Worm (Caenorhabditis elegans) whole organism, early embryonic: ENCODE data around the gene num-1.

Experiments used
- B0310.2 ChIP-seq: sonication (generic microtip); optimal IDR thresholded peaks from 2 replicates; lab custom pipeline; 2016; ENCODE audit warnings: mild to moderate bottlenecking, missing genetic modification characterization, missing compliant biosample characterization
- F13C5.2 ChIP-seq: sonication (generic microtip); optimal IDR thresholded peaks from 2 replicates; lab custom pipeline; 2017; ENCODE audit warnings: mild to moderate bottlenecking, missing genetic modification characterization, inconsistent platforms, missing compliant biosample characterization
- aly-1 ChIP-seq: sonication (generic microtip); optimal IDR thresholded peaks from 2 replicates; lab custom pipeline; 2016; ENCODE audit warnings: missing genetic modification characterization, missing compliant biosample characterization
- ama-1 ChIP-seq: fragments of 150-350 bp; optimal IDR thresholded peaks from 2 replicates; lab custom pipeline; 2014
- ceh-13 ChIP-seq: fragments of 200-800 bp; sonication (Bioruptor generic); optimal IDR thresholded peaks from 2 replicates; lab custom pipeline; 2018; ENCODE audit warnings: mild to moderate bottlenecking, missing genetic modification characterization, missing compliant biosample characterization
- ceh-36 ChIP-seq: sonication (generic microtip); optimal IDR thresholded peaks from 2 replicates; lab custom pipeline; 2016; ENCODE audit warnings: missing genetic modification characterization, inconsistent platforms, missing compliant biosample characterization
- ets-7 ChIP-seq: sonication (generic microtip); optimal IDR thresholded peaks from 2 replicates; lab custom pipeline; 2016; ENCODE audit warnings: missing genotype, missing genetic modification characterization, missing compliant biosample characterization
- flt-1 ChIP-seq: fragments of 200-800 bp; sonication (Bioruptor generic); IDR thresholded peaks from 2 replicates; pipeline ENCODE4 v1.3.6; 2022; ENCODE audit warnings: missing genetic modification characterization, missing compliant biosample characterization
- hmbx-1 ChIP-seq: sonication (generic microtip); optimal IDR thresholded peaks from 2 replicates; lab custom pipeline; 2016; ENCODE audit warnings: mild to moderate bottlenecking, missing genetic modification characterization, missing compliant biosample characterization
- hmg-4 ChIP-seq: fragments of 200-800 bp; sonication (Bioruptor generic); optimal IDR thresholded peaks from 2 replicates; lab custom pipeline; 2018; ENCODE audit warnings: mild to moderate bottlenecking, missing genetic modification characterization, missing compliant biosample characterization
- hnd-1 ChIP-seq: sonication (generic microtip); optimal IDR thresholded peaks from 2 replicates; lab custom pipeline; 2016; ENCODE audit warnings: missing genetic modification characterization, missing compliant biosample characterization
- pes-1 ChIP-seq: fragments of 200-800 bp; sonication (Bioruptor generic); IDR thresholded peaks from 2 replicates; pipeline ENCODE4 v1.3.6; 2022; ENCODE audit warnings: missing genetic modification reagents, missing genetic modification characterization, missing compliant biosample characterization
- scrt-1 ChIP-seq: fragments of 200-800 bp; sonication (Bioruptor generic); IDR thresholded peaks from 2 replicates; pipeline ENCODE4 v1.3.6; 2022; ENCODE audit warnings: missing genetic modification characterization, missing compliant biosample characterization
- sea-1 ChIP-seq: fragments of 200-800 bp; sonication (Bioruptor generic); conservative IDR thresholded peaks from 2 replicates; pipeline ENCODE4 v1.3.6; 2022; ENCODE audit warnings: missing genetic modification characterization, missing compliant biosample characterization
- tbx-11 ChIP-seq: fragments of 200-800 bp; sonication (Bioruptor generic); IDR thresholded peaks from 2 replicates; pipeline ENCODE4 v1.3.6; 2022; ENCODE audit warnings: missing genetic modification characterization, missing compliant biosample characterization
- tbx-37 ChIP-seq: fragments of 200-800 bp; sonication (Bioruptor generic); conservative IDR thresholded peaks from 2 replicates; pipeline ENCODE4 v1.3.6; 2022; ENCODE audit warnings: missing genetic modification reagents, missing genetic modification characterization, missing compliant biosample characterization
- tra-4 ChIP-seq: sonication (generic microtip); optimal IDR thresholded peaks from 2 replicates; lab custom pipeline; 2017; ENCODE audit warnings: missing genetic modification characterization, missing compliant biosample characterization

The num-1 gene

ce11 chrV:20790011-20790410 is 39.6 kb upstream of the num-1 start, which contains the start of gene Y44A6D.1:
Y44A6D.1 (minus strand) TSS chrV:20790033.
- TF ChIP-seq sea-1: no peak
- TF ChIP-seq hnd-1: no peak
- TF ChIP-seq hmg-4 (GFP tag; lab: Kevin White, UChicago): no peak

DNA sequence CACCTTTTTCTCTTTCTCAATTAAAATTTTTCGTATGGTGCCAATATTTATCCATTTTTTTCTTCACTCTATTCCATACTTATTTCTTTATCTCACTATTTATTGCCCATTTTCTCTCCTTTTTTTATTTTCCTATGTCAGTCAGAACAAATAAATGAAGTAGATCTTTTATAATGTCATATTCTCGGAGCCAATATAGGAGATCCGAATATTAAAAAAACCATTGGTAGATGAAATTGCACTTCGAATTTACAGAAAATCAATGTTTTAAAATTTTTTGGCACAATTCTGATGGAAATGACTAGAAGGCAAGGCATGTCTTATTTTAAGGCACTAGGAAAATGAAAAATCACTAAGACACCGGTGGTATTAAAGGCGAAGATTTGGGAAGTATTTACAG is 39.0 kb upstream of the num-1 start:
- TF ChIP-seq ceh-36 (no peak), ceh-13 (GFP tag; lab: Kevin White, UChicago) (no peak), hmg-4 (GFP tag; lab: Kevin White, UChicago) (no peak)

- TF ChIP-seq ets-7 (tag; lab: Kevin White, UChicago) (no peak), B0310.2 (tag; lab: Kevin White, UChicago) (no peak), scrt-1 (GFP tag; lab: Robert Waterston, UW) (no peak), ceh-13 (GFP tag; lab: Kevin White, UChicago) (no peak), hnd-1 (no peak), tra-4 (no peak), flt-1 (GFP tag; lab: Robert Waterston, UW) (no peak), hmg-4 (GFP tag; lab: Kevin White, UChicago) (no peak), ama-1 (lab: Kevin White, UChicago) (no peak), F13C5.2 (tag; lab: Kevin White, UChicago) (no peak), tbx-11 (GFP tag; lab: Robert Waterston, UW) (no peak), sea-1 (no peak), ceh-36 (no peak), tbx-37 (GFP tag; lab: Robert Waterston, UW) (no peak), pes-1 (GFP tag; lab: Robert Waterston, UW) (no peak), hmbx-1 (tag; lab: Kevin White, UChicago) (no peak), aly-1 (no peak)
Observed at ce11 chrV:20792371-20792890, 37.2 kb upstream of the num-1 start, which contains the start of gene Y44A6D.3. Y44A6D.3 (minus strand) TSS chrV:20792421.

ce11 chrV:20793761-20794160 is 35.9 kb upstream of the num-1 start:
- TF ChIP-seq ceh-36 (no peak), pes-1 (GFP tag; lab: Robert Waterston, UW) (peak; percentile 41; the same call in 1 of the 2 replicates), scrt-1 (GFP tag; lab: Robert Waterston, UW) (no peak)

DNA sequence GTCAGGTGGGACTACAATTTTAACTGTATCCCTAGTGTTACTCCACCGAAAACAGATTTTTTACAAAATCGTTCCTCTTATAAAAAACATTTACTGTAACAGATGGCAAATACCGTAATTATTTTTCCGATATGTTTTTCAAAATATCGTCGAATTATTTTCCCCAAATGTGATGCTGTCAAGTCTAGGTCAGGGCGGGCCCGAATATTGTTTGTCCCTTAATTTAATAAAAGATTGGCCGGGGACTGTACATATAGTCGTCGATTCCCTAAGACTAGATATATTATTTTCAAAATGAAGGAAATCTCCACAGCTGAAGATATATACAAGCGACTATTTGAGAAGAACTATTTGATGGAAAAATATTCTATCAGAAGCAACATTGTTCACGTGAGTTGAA is 31.7 kb upstream of the num-1 start, which contains the start of gene sdf-9:
Gene sdf-9 (plus strand): TSS at position 301 of the 400 bp plus-strand sequence.
- no peak for TF ChIP-seq hnd-1
- no peak for TF ChIP-seq pes-1 (GFP tag; lab: Robert Waterston, UW)
- no peak for TF ChIP-seq ets-7 (tag; lab: Kevin White, UChicago)
- no peak for TF ChIP-seq hmg-4 (GFP tag; lab: Kevin White, UChicago)
- TF ChIP-seq hmbx-1 (tag; lab: Kevin White, UChicago): no peak
- no peak for TF ChIP-seq aly-1
- TF ChIP-seq tbx-11 (GFP tag; lab: Robert Waterston, UW): no peak
- TF ChIP-seq ceh-36: no peak
- no peak for TF ChIP-seq ceh-13 (GFP tag; lab: Kevin White, UChicago)
- no peak for TF ChIP-seq flt-1 (GFP tag; lab: Robert Waterston, UW)
- no peak for TF ChIP-seq scrt-1 (GFP tag; lab: Robert Waterston, UW)
- no peak for TF ChIP-seq ama-1 (lab: Kevin White, UChicago)
- TF ChIP-seq F13C5.2 (tag; lab: Kevin White, UChicago): no peak
- no peak for TF ChIP-seq tbx-37 (GFP tag; lab: Robert Waterston, UW)
- no peak for TF ChIP-seq B0310.2 (tag; lab: Kevin White, UChicago)
- TF ChIP-seq sea-1: no peak

- TF ChIP-seq tra-4 (no peak), scrt-1 (GFP tag; lab: Robert Waterston, UW) (no peak), ama-1 (lab: Kevin White, UChicago) (no peak), hmg-4 (GFP tag; lab: Kevin White, UChicago) (no peak), tbx-37 (GFP tag; lab: Robert Waterston, UW) (no peak), ets-7 (tag; lab: Kevin White, UChicago) (no peak), B0310.2 (tag; lab: Kevin White, UChicago) (no peak), flt-1 (GFP tag; lab: Robert Waterston, UW) (no peak), pes-1 (GFP tag; lab: Robert Waterston, UW) (no peak)
Observed at ce11 chrV:20802906-20803305, 26.7 kb upstream of the num-1 start, which contains the start of gene Y44A6D.5. Y44A6D.5 (minus strand) TSS chrV:20803006.

- TF ChIP-seq tra-4 (no peak), flt-1 (GFP tag; lab: Robert Waterston, UW) (no peak), F13C5.2 (tag; lab: Kevin White, UChicago) (no peak), hmg-4 (GFP tag; lab: Kevin White, UChicago) (no peak), scrt-1 (GFP tag; lab: Robert Waterston, UW) (no peak), sea-1 (no peak), hnd-1 (no peak), ceh-36 (no peak), ceh-13 (GFP tag; lab: Kevin White, UChicago) (no peak), ama-1 (lab: Kevin White, UChicago) (no peak), tbx-37 (GFP tag; lab: Robert Waterston, UW) (no peak), tbx-11 (GFP tag; lab: Robert Waterston, UW) (no peak), aly-1 (no peak), hmbx-1 (tag; lab: Kevin White, UChicago) (no peak), ets-7 (tag; lab: Kevin White, UChicago) (no peak)
Observed at ce11 chrV:20807038-20807437, 22.6 kb upstream of the num-1 start, which contains the start of gene Y44A6D.6. Y44A6D.6 (plus strand) TSS chrV:20807338.

- TF ChIP-seq tbx-37 (GFP tag; lab: Robert Waterston, UW) (no peak), scrt-1 (GFP tag; lab: Robert Waterston, UW) (no peak), hmg-4 (GFP tag; lab: Kevin White, UChicago) (no peak), hmbx-1 (tag; lab: Kevin White, UChicago) (no peak), sea-1 (no peak), ama-1 (lab: Kevin White, UChicago) (no peak)
Observed at ce11 chrV:20813646-20814045, 16.0 kb upstream of the num-1 start.
